Fruit fly (Drosophila melanogaster) whole organism, embryonic: ENCODE results near the gene Hou.

Experiments
- Ada2b ChIP-seq: fragments of 200-800 bp; sonication (Bioruptor generic); IDR thresholded peaks from 2 replicates; pipeline ENCODE4 v1.3.6; 2022; ENCODE audit warnings: missing biosample characterization, missing genetic modification characterization
- Awh ChIP-seq: fragments of 200-800 bp; sonication (Bioruptor generic); IDR thresholded peaks from 2 replicates; pipeline ENCODE4, ENCODE4 v1.3.6; 2022; ENCODE audit warnings: missing biosample characterization, missing genetic modification characterization
- BtbVII ChIP-seq: fragments of 200-800 bp; sonication (Bioruptor generic); optimal IDR thresholded peaks from 3 replicates; lab custom pipeline; 2017; ENCODE audit warnings: missing biosample characterization, mild to moderate bottlenecking, missing genetic modification characterization
- CG11093 ChIP-seq: fragments of 200-800 bp; sonication (Bioruptor generic); IDR thresholded peaks from 3 replicates; pipeline ENCODE4 v1.3.6; 2022; ENCODE audit warnings: missing biosample characterization, missing genetic modification characterization
- CG11456 ChIP-seq: fragments of 200-800 bp; sonication (Bioruptor generic); IDR thresholded peaks from 3 replicates; pipeline ENCODE4 v1.3.6; 2022; ENCODE audit warnings: missing biosample characterization, missing genetic modification characterization
- CG11504 ChIP-seq: fragments of 200-800 bp; sonication (Bioruptor generic); optimal IDR thresholded peaks from 3 replicates; lab custom pipeline; 2019; ENCODE audit warnings: missing biosample characterization, mild to moderate bottlenecking, missing genetic modification characterization, moderate library complexity
- CG12155 ChIP-seq: fragments of 200-800 bp; sonication (Bioruptor generic); optimal IDR thresholded peaks from 3 replicates; lab custom pipeline; 2016; ENCODE audit warnings: missing biosample characterization, missing genetic modification characterization
- CG12769 ChIP-seq: fragments of 200-800 bp; sonication (Bioruptor generic); optimal IDR thresholded peaks from 2 replicates; lab custom pipeline; 2019; ENCODE audit warnings: missing biosample characterization, mild to moderate bottlenecking, missing genetic modification characterization, moderate library complexity
- CG13775 ChIP-seq: fragments of 200-800 bp; sonication (Bioruptor generic); optimal IDR thresholded peaks from 3 replicates; lab custom pipeline; 2017; ENCODE audit warnings: missing biosample characterization, mild to moderate bottlenecking, missing genetic modification characterization
- CG15601 ChIP-seq: fragments of 200-800 bp; sonication (Bioruptor generic); optimal IDR thresholded peaks from 3 replicates; lab custom pipeline; 2019; ENCODE audit warnings: missing biosample characterization, mild to moderate bottlenecking, missing genetic modification characterization, moderate library complexity
- CG1647 ChIP-seq: fragments of 200-800 bp; sonication (Bioruptor generic); optimal IDR thresholded peaks from 3 replicates; lab custom pipeline; 2016; ENCODE audit warnings: missing biosample characterization, missing genetic modification characterization
- CG16815 ChIP-seq: fragments of 200-800 bp; sonication (Bioruptor generic); optimal IDR thresholded peaks from 3 replicates; lab custom pipeline; 2017; ENCODE audit warnings: missing biosample characterization, mild to moderate bottlenecking, missing genetic modification characterization
- CG17385 ChIP-seq: fragments of 200-800 bp; sonication (Bioruptor generic); optimal IDR thresholded peaks from 3 replicates; lab custom pipeline; 2018; ENCODE audit warnings: missing biosample characterization, mild to moderate bottlenecking, missing genetic modification characterization
- CG2202 ChIP-seq: fragments of 200-800 bp; sonication (Bioruptor generic); optimal IDR thresholded peaks from 2 replicates; lab custom pipeline; 2018; ENCODE audit warnings: missing biosample characterization, mild to moderate bottlenecking, missing genetic modification characterization
- CG2712 ChIP-seq: fragments of 200-800 bp; optimal IDR thresholded peaks from 3 replicates; lab custom pipeline; 2019; ENCODE audit warnings: missing biosample characterization, mild to moderate bottlenecking, missing genetic modification characterization, moderate library complexity
- CG30403 ChIP-seq: fragments of 200-800 bp; sonication (Bioruptor generic); optimal IDR thresholded peaks from 3 replicates; lab custom pipeline; 2016; ENCODE audit warnings: missing biosample characterization, missing genetic modification characterization
- CG31365 ChIP-seq: fragments of 200-800 bp; sonication (Bioruptor generic); optimal IDR thresholded peaks from 2 replicates; lab custom pipeline; 2018; ENCODE audit warnings: missing biosample characterization, mild to moderate bottlenecking, missing genetic modification characterization
- CG3847 ChIP-seq: fragments of 200-800 bp; sonication (Bioruptor generic); IDR thresholded peaks from 2 replicates; pipeline ENCODE4 v1.3.6; 2022; ENCODE audit warnings: missing biosample characterization, missing genetic modification characterization
- CG43689 ChIP-seq: fragments of 200-800 bp; sonication (Bioruptor generic); IDR thresholded peaks from 2 replicates; pipeline ENCODE4 v1.3.6; 2022; ENCODE audit warnings: missing biosample characterization, missing genetic modification characterization
- CG4854 ChIP-seq: fragments of 200-800 bp; sonication (Bioruptor generic); optimal IDR thresholded peaks from 2 replicates; lab custom pipeline; 2016; ENCODE audit warnings: missing biosample characterization, missing genetic modification characterization, inconsistent platforms
- CG6175 ChIP-seq: fragments of 200-800 bp; sonication (Bioruptor generic); IDR thresholded peaks from 3 replicates; pipeline ENCODE4 v1.3.6; 2022; ENCODE audit warnings: missing biosample characterization, missing genetic modification characterization
- CG6689 ChIP-seq: fragments of 200-800 bp; sonication (Bioruptor generic); IDR thresholded peaks from 2 replicates; pipeline ENCODE4 v1.3.6; 2022; ENCODE audit warnings: missing biosample characterization, missing genetic modification characterization
- CG7928 ChIP-seq: fragments of 200-800 bp; sonication (Bioruptor generic); optimal IDR thresholded peaks from 2 replicates; lab custom pipeline; 2017; ENCODE audit warnings: missing biosample characterization, mild to moderate bottlenecking, missing genetic modification characterization
- CG9817 ChIP-seq: fragments of 200-800 bp; sonication (Bioruptor generic); optimal IDR thresholded peaks from 2 replicates; lab custom pipeline; 2018; ENCODE audit warnings: missing biosample characterization, mild to moderate bottlenecking, missing genetic modification characterization, moderate library complexity
- Dp ChIP-seq: fragments of 200-800 bp; sonication (Bioruptor generic); optimal IDR thresholded peaks from 2 replicates; lab custom pipeline; 2018; ENCODE audit warnings: missing biosample characterization, mild to moderate bottlenecking, missing genetic modification characterization, moderate library complexity
- ERR ChIP-seq: fragments of 200-800 bp; sonication (Bioruptor generic); optimal IDR thresholded peaks from 2 replicates; lab custom pipeline; 2016; ENCODE audit warnings: missing biosample characterization, missing genetic modification characterization
- Fer1 ChIP-seq: fragments of 200-800 bp; sonication (Bioruptor generic); optimal IDR thresholded peaks from 2 replicates; lab custom pipeline; 2017; ENCODE audit warnings: missing biosample characterization, mild to moderate bottlenecking, missing genetic modification characterization
- GATAe ChIP-seq: fragments of 200-800 bp; sonication (Bioruptor generic); conservative IDR thresholded peaks from 2 replicates; pipeline ENCODE4 v1.3.6; 2022; ENCODE audit warnings: missing biosample characterization, missing genetic modification characterization
- NfI ChIP-seq: fragments of 200-800 bp; sonication (Bioruptor generic); optimal IDR thresholded peaks from 3 replicates; lab custom pipeline; 2018; ENCODE audit warnings: missing biosample characterization, mild to moderate bottlenecking, missing genetic modification characterization, moderate library complexity
- Rfx ChIP-seq: fragments of 200-800 bp; sonication (Bioruptor generic); IDR thresholded peaks from 2 replicates; pipeline ENCODE4 v1.3.6; 2022; ENCODE audit warnings: missing biosample characterization, missing genetic modification characterization
- Sox102F ChIP-seq: fragments of 200-800 bp; sonication (Bioruptor generic); optimal IDR thresholded peaks from 2 replicates; lab custom pipeline; 2018; ENCODE audit warnings: missing biosample characterization, mild to moderate bottlenecking, missing genetic modification characterization, moderate library complexity
- Xrp1 ChIP-seq: fragments of 200-800 bp; sonication (Bioruptor generic); IDR thresholded peaks from 2 replicates; pipeline ENCODE4 v1.3.6; 2022; ENCODE audit warnings: missing biosample characterization, missing genetic modification characterization
- cad ChIP-seq: fragments of >200 bp; optimal IDR thresholded peaks from 2 replicates; lab custom pipeline; 2017; ENCODE audit warnings: missing biosample characterization, missing genetic modification characterization
- crol ChIP-seq: fragments of 200-800 bp; sonication (Bioruptor generic); IDR thresholded peaks from 2 replicates; pipeline ENCODE4 v1.3.6; 2022; ENCODE audit warnings: missing biosample characterization, missing genetic modification characterization
- cwo ChIP-seq: fragments of 200-800 bp; sonication (Bioruptor generic); optimal IDR thresholded peaks from 3 replicates; lab custom pipeline; 2017; ENCODE audit warnings: missing biosample characterization, missing genetic modification characterization, mild to moderate bottlenecking, moderate library complexity, missing genetic modification reagents
- lola ChIP-seq, 3 experiments: fragments of >200 bp in 2 of 3; fragments of 200-800 bp in 1 of 3; sonication (Bioruptor generic) in 1 of 3; optimal IDR thresholded peaks; 2 replicates each; lab custom pipeline; 2017 to 2019; ENCODE audit warnings: missing biosample characterization in 3 of 3, missing genetic modification characterization in 3 of 3, mild to moderate bottlenecking in 1 of 3, moderate library complexity in 1 of 3
- maf-S ChIP-seq: fragments of 200-800 bp; sonication (Bioruptor generic); optimal IDR thresholded peaks from 2 replicates; lab custom pipeline; 2016; ENCODE audit warnings: missing biosample characterization, missing genetic modification characterization
- mld ChIP-seq: fragments of 200-800 bp; sonication (Bioruptor generic); IDR thresholded peaks from 3 replicates; pipeline ENCODE4 v1.3.6; 2022; ENCODE audit warnings: missing biosample characterization, missing genetic modification characterization; ENCODE audit not compliant: partially characterized antibody
- nau ChIP-seq: fragments of 200-800 bp; sonication (Bioruptor generic); optimal IDR thresholded peaks from 3 replicates; lab custom pipeline; 2017; ENCODE audit warnings: missing biosample characterization, mild to moderate bottlenecking, missing genetic modification characterization, missing genetic modification reagents
- oc ChIP-seq: fragments of 200-800 bp; sonication (Bioruptor generic); optimal IDR thresholded peaks from 2 replicates; lab custom pipeline; 2018; ENCODE audit warnings: missing biosample characterization, mild to moderate bottlenecking, missing genetic modification characterization, moderate library complexity
- prd ChIP-seq, 3 experiments: fragments of >200 bp in 2 of 3; fragments of 200-800 bp in 1 of 3; sonication (Bioruptor generic) in 1 of 3; optimal IDR thresholded peaks in 2 of 3; IDR thresholded peaks in 1 of 3; 2 replicates in 2 of 3; 3 replicates in 1 of 3; pipeline versions ENCODE4 v1.3.6 to Lab custom; 2017 to 2022; ENCODE audit warnings: missing biosample characterization in 1 of 3, missing genetic modification characterization in 1 of 3
- sc ChIP-seq, 3 experiments: fragments of >200 bp in 2 of 3; fragments of 200-800 bp in 1 of 3; sonication (Bioruptor generic) in 1 of 3; optimal IDR thresholded peaks; 2 replicates in 2 of 3; 3 replicates in 1 of 3; lab custom pipeline; 2017; ENCODE audit warnings: mild to moderate bottlenecking in 1 of 3, missing biosample characterization in 1 of 3, missing genetic modification characterization in 1 of 3, missing genetic modification reagents in 1 of 3
- sens-2 ChIP-seq: fragments of 200-800 bp; sonication (Bioruptor generic); IDR thresholded peaks from 2 replicates; pipeline ENCODE4 v1.3.6; 2022; ENCODE audit warnings: missing biosample characterization, missing genetic modification characterization
- tap ChIP-seq: fragments of 200-800 bp; optimal IDR thresholded peaks from 3 replicates; lab custom pipeline; 2019; ENCODE audit warnings: missing biosample characterization, mild to moderate bottlenecking, missing genetic modification characterization, moderate library complexity
- ttk ChIP-seq: fragments of 200-800 bp; sonication (Bioruptor generic); IDR thresholded peaks from 2 replicates; pipeline ENCODE4 v2.1.2; 2022; ENCODE audit warnings: missing biosample characterization, missing genetic modification characterization
- usp ChIP-seq: fragments of >200 bp; optimal IDR thresholded peaks from 2 replicates; lab custom pipeline; 2017; ENCODE audit warnings: missing biosample characterization, missing genetic modification characterization
- vnd ChIP-seq: fragments of 200-800 bp; sonication (Bioruptor generic); IDR thresholded peaks from 3 replicates; pipeline ENCODE4 v1.3.6; 2022; ENCODE audit warnings: missing biosample characterization, missing genetic modification characterization; ENCODE audit not compliant: partially characterized antibody
- wdn ChIP-seq: fragments of 200-800 bp; sonication (Bioruptor generic); IDR thresholded peaks from 2 replicates; pipeline ENCODE4 v1.3.6; 2022; ENCODE audit warnings: missing biosample characterization, missing genetic modification characterization
- zen2 ChIP-seq: fragments of 200-800 bp; sonication (Bioruptor generic); IDR thresholded peaks from 3 replicates; pipeline ENCODE4 v1.3.6; 2022; ENCODE audit warnings: missing biosample characterization, missing genetic modification characterization; ENCODE audit not compliant: partially characterized antibody

Hou gene

DNA sequence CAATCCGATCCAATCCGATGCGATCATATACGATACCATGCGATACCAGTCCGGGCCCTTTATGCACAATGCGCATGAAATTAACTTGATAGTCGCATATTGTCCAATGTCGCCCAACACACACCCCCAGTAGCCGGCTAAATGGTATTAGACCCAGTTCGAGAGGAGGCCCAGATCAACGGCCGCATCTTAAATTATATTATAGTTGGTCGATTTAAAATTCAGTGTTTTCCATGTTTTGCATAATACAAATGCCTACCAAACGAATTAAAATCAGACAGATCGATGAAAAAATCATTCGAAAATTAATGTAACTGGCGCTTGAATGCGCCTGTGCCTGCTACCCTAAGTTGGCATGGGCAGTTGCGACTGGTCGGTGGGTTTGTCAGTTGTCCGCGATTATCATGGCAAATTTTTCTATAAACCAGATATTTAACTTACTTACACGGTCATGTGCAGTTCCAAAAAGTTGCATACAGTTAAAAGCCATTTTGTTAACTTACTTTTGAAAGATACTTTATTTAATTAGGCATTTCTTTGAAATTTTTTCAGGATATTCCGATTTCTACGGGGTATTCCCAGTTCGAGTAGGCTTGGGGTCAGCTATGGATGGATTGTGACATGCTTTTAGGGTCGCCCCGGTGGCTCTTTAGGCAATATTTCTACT is 19.7 kb upstream of the Hou start (continued):
- TF ChIP-seq CG1647 (GFP tag; lab: Kevin White, UChicago) = no peak
- no peak for TF ChIP-seq nau (GFP tag; lab: Kevin White, UChicago)
- no peak for TF ChIP-seq CG12769 (tag; lab: Kevin White, UChicago)
- TF ChIP-seq CG4854 (GFP tag; lab: Kevin White, UChicago) = no peak
- peak; percentile 27 for TF ChIP-seq CG30403 (GFP tag; lab: Kevin White, UChicago)
- TF ChIP-seq CG31365 = no peak
- TF ChIP-seq CG6175 (GFP tag; lab: Robert Waterston, UW) = no peak
- peak; percentile 69 for TF ChIP-seq CG6689 (GFP tag; lab: Robert Waterston, UW)
- TF ChIP-seq Fer1 (GFP tag; lab: Kevin White, UChicago) = no peak
- no peak for TF ChIP-seq ERR (GFP tag; lab: Kevin White, UChicago)
- TF ChIP-seq usp (GFP tag; lab: Kevin White, UChicago) = no peak
- no peak for TF ChIP-seq CG9817
- TF ChIP-seq CG2712 (tag; lab: Kevin White, UChicago) = peak; percentile 36
- no peak for TF ChIP-seq mld (GFP tag; lab: Robert Waterston, UW)
- no peak for TF ChIP-seq tap (tag; lab: Kevin White, UChicago)
- TF ChIP-seq cwo = no peak
- no peak for TF ChIP-seq CG2202
- TF ChIP-seq GATAe (GFP tag; lab: Robert Waterston, UW) = no peak
- no peak for TF ChIP-seq zen2 (GFP tag; lab: Robert Waterston, UW)
- TF ChIP-seq Rfx (GFP tag; lab: Robert Waterston, UW) = peak; percentile 29; the same call in 1 of the 2 replicates
- TF ChIP-seq CG16815 (GFP tag; lab: Kevin White, UChicago) = no peak
- TF ChIP-seq crol (GFP tag; lab: Robert Waterston, UW) = no peak
- TF ChIP-seq CG12155 = no peak
- no peak for TF ChIP-seq CG43689
- no peak for TF ChIP-seq BtbVII (GFP tag; lab: Kevin White, UChicago)
- TF ChIP-seq CG17385 (GFP tag; lab: Kevin White, UChicago) = peak; percentile 16
- TF ChIP-seq CG11456 (GFP tag; lab: Robert Waterston, UW) = no peak
- no peak for TF ChIP-seq oc (tag; lab: Kevin White, UChicago)
- TF ChIP-seq CG15601 (tag; lab: Kevin White, UChicago) = no peak
- no peak for TF ChIP-seq Ada2b (GFP tag; lab: Robert Waterston, UW)
- TF ChIP-seq Sox102F = peak; percentile 31
- no peak for TF ChIP-seq NfI (GFP tag; lab: Kevin White, UChicago)
- no peak for TF ChIP-seq Awh (GFP tag; lab: Robert Waterston, UW)
- TF ChIP-seq CG7928 = no peak
- TF ChIP-seq cad = no peak
- TF ChIP-seq wdn (GFP tag; lab: Robert Waterston, UW) = no peak
- 0 out of 2 replicates have a peak, but pooled peaks have one; percentile 13 for TF ChIP-seq ttk
- peak; percentile 23; the same call in 1 of the 3 replicates for TF ChIP-seq CG11093
- no peak for TF ChIP-seq lola (GFP tag; optimal IDR thresholded peaks at IDR 0.05; lab: Kevin White, UChicago)
- peak; percentile 12; the same call in 1 of the 2 replicates for TF ChIP-seq Xrp1
- no peak for TF ChIP-seq prd (optimal IDR thresholded peaks at IDR 0.05; lab: Kevin White, UChicago)
- 0 out of 3 replicates have a peak, but pooled peaks have one; percentile 31 for TF ChIP-seq prd (GFP tag; IDR thresholded peaks at IDR 0.05; lab: Robert Waterston, UW)
- TF ChIP-seq sc (optimal IDR thresholded peaks at IDR 0.05; lab: Kevin White, UChicago) = no peak
- no peak for TF ChIP-seq sc (GFP tag; optimal IDR thresholded peaks at IDR 0.05; lab: Kevin White, UChicago)
- TF ChIP-seq Dp (GFP tag; lab: Kevin White, UChicago) = no peak
- no peak for TF ChIP-seq maf-S (GFP tag; lab: Kevin White, UChicago)
- TF ChIP-seq CG13775 (GFP tag; lab: Kevin White, UChicago) = no peak
- TF ChIP-seq sens-2 (GFP tag; lab: Robert Waterston, UW) = no peak
- TF ChIP-seq vnd = no peak
- TF ChIP-seq CG3847 (GFP tag; lab: Robert Waterston, UW) = no peak
- TF ChIP-seq CG11504 (tag; lab: Kevin White, UChicago) = peak; percentile 54
